Worm (Caenorhabditis elegans) whole organism, L4/young adult: ENCODE data around the gene cwp-5.

Experiments
- W03F9.2 ChIP-seq: fragments of 150-350 bp; optimal IDR thresholded peaks from 2 replicates; lab custom pipeline; 2014; ENCODE audit warnings: missing biosample characterization, missing genetic modification characterization
- him-1 ChIP-seq: sonication (generic microtip); optimal IDR thresholded peaks from 2 replicates; lab custom pipeline; 2016; ENCODE audit warnings: missing genotype, missing genetic modification reagents, missing genetic modification characterization, missing compliant biosample characterization

DNA sequence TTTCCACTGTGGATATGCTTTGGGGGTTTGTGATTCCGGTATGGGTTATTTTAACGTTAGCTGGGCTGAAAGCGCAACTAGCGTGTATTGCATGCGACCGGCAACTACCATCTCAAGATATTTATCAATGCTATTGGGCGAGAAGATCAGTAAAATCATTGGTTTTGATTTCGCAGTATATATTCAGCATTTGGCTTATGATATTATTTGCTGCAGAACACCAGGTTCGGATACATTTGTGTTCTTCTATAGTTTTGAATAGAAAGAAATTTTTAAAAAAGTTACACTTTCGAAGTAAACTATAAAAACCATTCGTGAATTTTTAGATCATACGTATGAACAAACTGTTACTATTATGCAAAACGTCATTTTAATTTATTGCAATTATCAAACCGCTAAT is 28.2 kb upstream of the cwp-5 start:
- TF ChIP-seq him-1 (tag; lab: Kevin White, UChicago), result no peak
- TF ChIP-seq W03F9.2 (tag; lab: Kevin White, UChicago), result no peak
